Fruit fly (Drosophila melanogaster): ENCODE measurements around the gene CG15386.

CG15386 gene

DNA sequence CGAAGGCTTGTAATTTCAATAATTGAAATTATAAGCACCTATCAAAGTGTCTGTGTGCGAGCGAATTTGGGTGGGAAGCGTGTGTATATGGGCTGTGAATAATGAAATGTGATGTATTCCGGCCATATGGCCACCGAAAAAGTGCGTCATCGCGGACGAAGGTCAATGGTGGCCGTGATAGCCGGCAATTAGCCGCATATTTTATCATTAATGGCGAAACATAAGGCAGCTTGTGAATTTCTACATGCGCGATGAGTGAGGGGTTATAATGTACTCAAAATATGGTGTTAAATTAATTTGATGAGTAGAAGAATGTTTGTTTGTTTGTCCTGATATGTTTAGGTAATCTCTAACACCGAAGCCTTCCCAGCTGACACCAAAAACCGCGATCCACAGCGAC lies 25.6 kb downstream of the CG15386 start:
- TF ChIP-seq gsb-n (tag; optimal IDR thresholded peaks at IDR 0.05) (no peak), zfh1 (GFP tag; IDR thresholded peaks at IDR 0.05) (no peak), CG4617 (GFP tag; optimal IDR thresholded peaks at IDR 0.05; ENCODE audit: borderline replicate concordance) (no peak), ara (GFP tag; IDR thresholded peaks at IDR 0.05) (no peak), sima (GFP tag; optimal IDR thresholded peaks at IDR 0.05) (no peak), sd (tag; optimal IDR thresholded peaks at IDR 0.05) (peak; percentile 63), Drgx (GFP tag; IDR thresholded peaks at IDR 0.05) (no peak), abd-A (tag; optimal IDR thresholded peaks at IDR 0.05) (peak; percentile 52), ems (GFP tag; optimal IDR thresholded peaks at IDR 0.05) (no peak), CG6765 (GFP tag; optimal IDR thresholded peaks at IDR 0.05) (no peak), fu2 (GFP tag; optimal IDR thresholded peaks at IDR 0.05) (no peak), CG6175 (GFP tag; IDR thresholded peaks at IDR 0.05) (no peak), CG10543 (GFP tag; optimal IDR thresholded peaks at IDR 0.05) (peak; percentile 5), ken (GFP tag; IDR thresholded peaks at IDR 0.05) (no peak), CG34224 (GFP tag; IDR thresholded peaks at IDR 0.05; ENCODE audit: partially characterized antibody) (no peak)

DNA sequence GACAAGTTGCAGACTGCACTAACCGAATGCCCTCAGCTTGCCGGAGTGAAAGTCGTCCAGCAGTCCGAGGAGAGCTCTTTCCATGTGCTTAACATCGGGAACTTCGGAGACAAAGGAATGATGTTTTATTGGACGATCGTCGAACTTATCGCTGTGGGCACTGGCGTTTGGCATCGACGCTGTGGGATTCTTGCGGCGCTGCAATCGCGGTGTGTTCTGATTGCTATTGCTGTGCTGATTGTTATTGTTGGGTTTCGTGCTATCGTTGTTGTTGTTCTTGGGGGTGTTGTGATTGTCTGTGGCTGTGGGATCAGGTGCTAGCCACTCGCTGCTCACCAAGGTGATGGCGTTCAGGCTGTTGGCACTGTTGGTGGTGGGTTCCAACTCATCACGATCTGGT lies 26.4 kb downstream of the CG15386 start:
- TF ChIP-seq ci (GFP tag; IDR thresholded peaks at IDR 0.05): 0 out of 3 replicates have a peak, but pooled peaks have one; percentile 29
- no peak for TF ChIP-seq CG10462 (GFP tag; optimal IDR thresholded peaks at IDR 0.05)
- no peak for TF ChIP-seq CG13287 (GFP tag; IDR thresholded peaks at IDR 0.05; ENCODE audit: partially characterized antibody)
- TF ChIP-seq slp2 (GFP tag; optimal IDR thresholded peaks at IDR 0.05): no peak
- no peak for TF ChIP-seq Eip74EF (GFP tag; optimal IDR thresholded peaks at IDR 0.05)
- TF ChIP-seq Hr78 (GFP tag; optimal IDR thresholded peaks at IDR 0.05): no peak
- no peak for TF ChIP-seq tap (tag; optimal IDR thresholded peaks at IDR 0.05)

DNA sequence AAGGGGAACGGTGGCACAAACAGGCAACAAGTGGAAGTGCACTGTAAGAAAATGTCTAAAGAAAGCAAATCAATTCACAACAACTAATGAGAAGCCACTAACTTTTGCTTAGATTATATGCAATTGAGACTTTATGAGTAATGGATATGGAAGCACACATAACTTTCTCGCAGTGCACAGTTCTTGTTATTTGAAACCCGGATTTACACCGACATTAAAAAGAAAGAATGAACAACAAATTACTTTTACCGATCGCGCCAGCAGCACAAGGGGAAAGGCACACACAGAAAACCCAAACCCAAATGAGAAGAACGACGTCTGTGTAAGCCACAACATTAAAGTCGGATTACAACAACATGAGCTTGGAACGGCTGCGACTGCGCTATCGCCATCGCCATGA lies 27.9 kb downstream of the CG15386 start:
- TF ChIP-seq NFAT (GFP tag; IDR thresholded peaks at IDR 0.05) (no peak), HLHmδ (GFP tag; optimal IDR thresholded peaks at IDR 0.05) (no peak), CG16779 (GFP tag; IDR thresholded peaks at IDR 0.05) (no peak), ewg (GFP tag; optimal IDR thresholded peaks at IDR 0.05) (peak; percentile 42), NfI (GFP tag; optimal IDR thresholded peaks at IDR 0.05) (peak; percentile 27), Doc2 (GFP tag; IDR thresholded peaks at IDR 0.05) (no peak), CG1832 (GFP tag; optimal IDR thresholded peaks at IDR 0.05) (no peak), Bgb (GFP tag; IDR thresholded peaks at IDR 0.05; ENCODE audit: partially characterized antibody) (no peak), CG3163 (GFP tag; optimal IDR thresholded peaks at IDR 0.05) (peak; percentile 4), cato (GFP tag; optimal IDR thresholded peaks at IDR 0.05; ENCODE audit: borderline replicate concordance) (peak; percentile 24), CG12659 (GFP tag; optimal IDR thresholded peaks at IDR 0.05) (peak; percentile 6), gsb (GFP tag; IDR thresholded peaks at IDR 0.05) (no peak), otp (GFP tag; IDR thresholded peaks at IDR 0.05) (peak; percentile 70; the same call in 2 of the 3 replicates), CG6654 (GFP tag; optimal IDR thresholded peaks at IDR 0.05) (peak; percentile 28), CG8089 (GFP tag; optimal IDR thresholded peaks at IDR 0.05) (peak; percentile 75), CG10462 (GFP tag; optimal IDR thresholded peaks at IDR 0.05) (peak; percentile 25), stwl (tag; optimal IDR thresholded peaks at IDR 0.05) (peak; percentile 32), da (GFP tag; optimal IDR thresholded peaks at IDR 0.05) (no peak), bab2 (GFP tag; optimal IDR thresholded peaks at IDR 0.05) (peak; percentile 62), sim (GFP tag; IDR thresholded peaks at IDR 0.05) (peak; percentile 78), CG1024 (GFP tag; IDR thresholded peaks at IDR 0.05) (peak; percentile 47; the same call in 1 of the 2 replicates), CG7839 (tag; optimal IDR thresholded peaks at IDR 0.05) (peak; percentile 71), corto (GFP tag; optimal IDR thresholded peaks at IDR 0.05) (no peak), dan (GFP tag; IDR thresholded peaks at IDR 0.05) (peak; percentile 25; the same call in 1 of the 2 replicates), CoRest (tag; optimal IDR thresholded peaks at IDR 0.05) (peak; percentile 68), D19B (GFP tag; optimal IDR thresholded peaks at IDR 0.05) (no peak), Abd-B (GFP tag; optimal IDR thresholded peaks at IDR 0.05) (peak; percentile 54), stc (GFP tag; IDR thresholded peaks at IDR 0.05) (no peak)

All from whole organism, embryonic.